Worm (Caenorhabditis elegans) whole organism, mixed stage, embryonic: ENCODE measurements around the gene acr-9.

Experiments
- ceh-39 ChIP-seq: fragments of 150-350 bp; optimal IDR thresholded peaks from 2 replicates; lab custom pipeline; 2014; ENCODE audit warnings: missing biosample characterization, missing genetic modification characterization
- elt-1 ChIP-seq: sonication (generic microtip); optimal IDR thresholded peaks from 2 replicates; lab custom pipeline; 2017; ENCODE audit warnings: missing genetic modification characterization, mild to moderate bottlenecking, missing compliant biosample characterization, antibody characterized with exemption, moderate library complexity, borderline replicate concordance; ENCODE audit not compliant: insufficient read depth
- elt-3 ChIP-seq: fragments of 150-350 bp; optimal IDR thresholded peaks from 2 replicates; lab custom pipeline; 2014; ENCODE audit warnings: missing biosample characterization, missing genetic modification characterization
- hlh-1 ChIP-seq: fragments of 150-350 bp; optimal IDR thresholded peaks from 2 replicates; lab custom pipeline; 2014; ENCODE audit warnings: missing biosample characterization, missing genetic modification reagents, missing genetic modification characterization
- lsy-2 ChIP-seq: fragments of 150-350 bp; optimal IDR thresholded peaks from 2 replicates; lab custom pipeline; 2014; ENCODE audit warnings: missing biosample characterization, missing genetic modification characterization
- nhr-12 ChIP-seq: fragments of 150-350 bp; optimal IDR thresholded peaks from 2 replicates; lab custom pipeline; 2014; ENCODE audit warnings: missing biosample characterization, missing genetic modification characterization
- nhr-237 ChIP-seq: fragments of 150-350 bp; optimal IDR thresholded peaks from 2 replicates; lab custom pipeline; 2014; ENCODE audit warnings: missing biosample characterization, missing genetic modification characterization
- nhr-28 ChIP-seq: fragments of 150-350 bp; optimal IDR thresholded peaks from 2 replicates; lab custom pipeline; 2014; ENCODE audit warnings: missing biosample characterization, missing genetic modification characterization
- pha-4 ChIP-seq: fragments of 150-350 bp; optimal IDR thresholded peaks from 2 replicates; lab custom pipeline; 2018; ENCODE audit warnings: missing biosample characterization, missing genetic modification reagents, missing genetic modification characterization
- snpc-4 ChIP-seq: fragments of 150-350 bp; optimal IDR thresholded peaks from 2 replicates; lab custom pipeline; 2014; ENCODE audit warnings: missing biosample characterization, missing genetic modification characterization
- unc-62 ChIP-seq: fragments of 150-350 bp; optimal IDR thresholded peaks from 2 replicates; lab custom pipeline; 2014; ENCODE audit warnings: missing biosample characterization, missing genetic modification reagents, missing genetic modification characterization
- ztf-11 ChIP-seq: fragments of 150-350 bp; optimal IDR thresholded peaks from 2 replicates; lab custom pipeline; 2014; ENCODE audit warnings: missing biosample characterization, missing genetic modification characterization

ce11 chrX:13605854-13606253 is 40.8 kb downstream of the acr-9 start:
- TF ChIP-seq unc-62 (GFP tag; lab: Kevin White, UChicago) (no peak), pha-4 (tag; lab: Kevin White, UChicago) (no peak), lsy-2 (tag; lab: Kevin White, UChicago) (no peak), ztf-11 (tag; lab: Kevin White, UChicago) (no peak), nhr-237 (tag; lab: Kevin White, UChicago) (no peak), elt-1 (tag; lab: Kevin White, UChicago) (no peak), hlh-1 (tag; lab: Kevin White, UChicago) (no peak), elt-3 (tag; lab: Kevin White, UChicago) (no peak), nhr-12 (tag; lab: Kevin White, UChicago) (no peak), nhr-28 (no peak), ceh-39 (no peak), snpc-4 (tag; lab: Kevin White, UChicago) (no peak)
